Fruit fly (Drosophila melanogaster): ENCODE results near the gene pasha.

pasha gene

dm6 chr3R:31607287-31607849, 10.4 kb upstream of the pasha start:
- TF ChIP-seq CG9948 (tag; optimal IDR thresholded peaks at IDR 0.05), result no peak
- TF ChIP-seq CG14655 (GFP tag; optimal IDR thresholded peaks at IDR 0.05), result no peak
- no peak for TF ChIP-seq CG15710 (tag; optimal IDR thresholded peaks at IDR 0.05)
- TF ChIP-seq CG12605 (GFP tag; IDR thresholded peaks at IDR 0.05), result no peak
- TF ChIP-seq EcR (GFP tag; optimal IDR thresholded peaks at IDR 0.05), result no peak
- no peak for TF ChIP-seq Pif1A (GFP tag; optimal IDR thresholded peaks at IDR 0.05)

- no peak for TF ChIP-seq CG15710 (tag; optimal IDR thresholded peaks at IDR 0.05)
- no peak for TF ChIP-seq Snoo (tag; optimal IDR thresholded peaks at IDR 0.05)
- no peak for TF ChIP-seq Ets98B (GFP tag; IDR thresholded peaks at IDR 0.05)
- no peak for TF ChIP-seq CG9948 (tag; optimal IDR thresholded peaks at IDR 0.05)
Measured at dm6 chr3R:31608030-31608429, 9.7 kb upstream of the pasha start.

dm6 chr3R:31608438-31609188, 9.2 kb upstream of the pasha start:
- TF ChIP-seq CG14655 (GFP tag; optimal IDR thresholded peaks at IDR 0.05) (no peak), CG15710 (tag; optimal IDR thresholded peaks at IDR 0.05) (peak; percentile 5), CG8159 (tag; optimal IDR thresholded peaks at IDR 0.05) (peak; percentile 8), gl (tag; optimal IDR thresholded peaks at IDR 0.05) (peak; percentile 19), EcR (GFP tag; optimal IDR thresholded peaks at IDR 0.05) (peak; percentile 36), rn (GFP tag; IDR thresholded peaks at IDR 0.05) (no peak), Pif1A (GFP tag; optimal IDR thresholded peaks at IDR 0.05) (no peak)

dm6 chr3R:31609413-31610054, 8.2 kb upstream of the pasha start:
- TF ChIP-seq CG9948 (tag; optimal IDR thresholded peaks at IDR 0.05) (no peak), CG17806 (tag; optimal IDR thresholded peaks at IDR 0.05) (peak; percentile 8), CG8159 (tag; optimal IDR thresholded peaks at IDR 0.05) (peak; percentile 13), Pif1A (GFP tag; optimal IDR thresholded peaks at IDR 0.05) (peak; percentile 20)

- peak; percentile 21 for TF ChIP-seq gl (tag; optimal IDR thresholded peaks at IDR 0.05)
- TF ChIP-seq CG14655 (GFP tag; optimal IDR thresholded peaks at IDR 0.05), result peak; percentile 49
- no peak for TF ChIP-seq D1 (tag; optimal IDR thresholded peaks at IDR 0.05)
- TF ChIP-seq CG13204 (GFP tag; optimal IDR thresholded peaks at IDR 0.05), result peak; percentile 27
- peak; percentile 5 for TF ChIP-seq CG9948 (tag; optimal IDR thresholded peaks at IDR 0.05)
- no peak for TF ChIP-seq rn (GFP tag; IDR thresholded peaks at IDR 0.05)
- peak; percentile 25 for TF ChIP-seq CG34367 (tag; optimal IDR thresholded peaks at IDR 0.05)
- TF ChIP-seq CG12605 (GFP tag; IDR thresholded peaks at IDR 0.05), result no peak
- TF ChIP-seq EcR (GFP tag; optimal IDR thresholded peaks at IDR 0.05), result peak; percentile 81
- TF ChIP-seq CG15710 (tag; optimal IDR thresholded peaks at IDR 0.05), result peak; percentile 28
- no peak for TF ChIP-seq CG4496 (GFP tag; IDR thresholded peaks at IDR 0.05)
- no peak for TF ChIP-seq Pif1B (GFP tag; optimal IDR thresholded peaks at IDR 0.05)
- peak; percentile 17 for TF ChIP-seq CG8159 (tag; optimal IDR thresholded peaks at IDR 0.05)
Measured at dm6 chr3R:31610639-31611594, 6.9 kb upstream of the pasha start, which contains the start of gene Med. Gene Med (plus strand): TSS chr3R:31611046.

- TF ChIP-seq CG14655 (GFP tag; optimal IDR thresholded peaks at IDR 0.05) (no peak), CG4496 (GFP tag; IDR thresholded peaks at IDR 0.05) (no peak), CG17806 (tag; optimal IDR thresholded peaks at IDR 0.05) (no peak), CG8301 (tag; optimal IDR thresholded peaks at IDR 0.05) (no peak), rn (GFP tag; IDR thresholded peaks at IDR 0.05) (no peak), Pif1B (GFP tag; optimal IDR thresholded peaks at IDR 0.05) (no peak), D1 (tag; optimal IDR thresholded peaks at IDR 0.05) (no peak), CG9948 (tag; optimal IDR thresholded peaks at IDR 0.05) (no peak), EcR (GFP tag; optimal IDR thresholded peaks at IDR 0.05) (no peak), CG13204 (GFP tag; optimal IDR thresholded peaks at IDR 0.05) (no peak), CG15710 (tag; optimal IDR thresholded peaks at IDR 0.05) (no peak), Pif1A (GFP tag; optimal IDR thresholded peaks at IDR 0.05) (no peak), CG34367 (tag; optimal IDR thresholded peaks at IDR 0.05) (no peak), fd96Ca (GFP tag; IDR thresholded peaks at IDR 0.05) (no peak), CG32121 (GFP tag; IDR thresholded peaks at IDR 0.05) (no peak), CG10348 (GFP tag; IDR thresholded peaks at IDR 0.05) (no peak), CG8159 (tag; optimal IDR thresholded peaks at IDR 0.05) (no peak), Ets98B (GFP tag; IDR thresholded peaks at IDR 0.05) (no peak), Snoo (tag; optimal IDR thresholded peaks at IDR 0.05) (no peak)
Measured at dm6 chr3R:31612564-31612963, 5.2 kb upstream of the pasha start, which contains the start of gene CycG. Gene CycG (minus strand): TSS chr3R:31612664.
